Worm (Caenorhabditis elegans) whole organism, late embryonic: ENCODE measurements around the gene F54H5.14.

Experiments
- C38D4.7 ChIP-seq: fragments of 200-800 bp; sonication (Bioruptor generic); optimal IDR thresholded peaks from 2 replicates; lab custom pipeline; 2018; ENCODE audit warnings: mild to moderate bottlenecking, missing genetic modification characterization, moderate library complexity, missing compliant biosample characterization
- F13H6.1 ChIP-seq: sonication (generic microtip); optimal IDR thresholded peaks from 2 replicates; lab custom pipeline; 2016; ENCODE audit warnings: missing genetic modification characterization, missing compliant biosample characterization
- Y22D7AL.16 ChIP-seq: sonication (generic microtip); optimal IDR thresholded peaks from 2 replicates; lab custom pipeline; 2016; ENCODE audit warnings: missing genetic modification characterization, missing compliant biosample characterization
- ahr-1 ChIP-seq: sonication (generic microtip); optimal IDR thresholded peaks from 2 replicates; lab custom pipeline; 2016; ENCODE audit warnings: missing genetic modification characterization, missing compliant biosample characterization
- ceh-14 ChIP-seq: sonication (generic microtip); optimal IDR thresholded peaks from 2 replicates; lab custom pipeline; 2016; ENCODE audit warnings: missing genotype, missing genetic modification characterization, missing compliant biosample characterization
- ceh-18 ChIP-seq: sonication (generic microtip); optimal IDR thresholded peaks from 2 replicates; lab custom pipeline; 2016; ENCODE audit warnings: missing genetic modification characterization, missing compliant biosample characterization
- ceh-19 ChIP-seq: fragments of 200-800 bp; sonication (Bioruptor generic); optimal IDR thresholded peaks from 2 replicates; lab custom pipeline; 2018; ENCODE audit warnings: mild to moderate bottlenecking, missing genetic modification characterization, missing compliant biosample characterization
- ceh-2 ChIP-seq: sonication (generic microtip); optimal IDR thresholded peaks from 2 replicates; lab custom pipeline; 2016; ENCODE audit warnings: missing genotype, missing genetic modification characterization, missing compliant biosample characterization
- ceh-30 ChIP-seq: fragments of 150-350 bp; optimal IDR thresholded peaks from 2 replicates; lab custom pipeline; 2014; ENCODE audit warnings: missing biosample characterization, missing genetic modification characterization
- ceh-31 ChIP-seq: sonication (generic microtip); optimal IDR thresholded peaks from 2 replicates; lab custom pipeline; 2016; ENCODE audit warnings: missing genetic modification characterization, missing compliant biosample characterization
- ceh-34 ChIP-seq: sonication (generic microtip); optimal IDR thresholded peaks from 2 replicates; lab custom pipeline; 2016; ENCODE audit warnings: mild to moderate bottlenecking, missing genetic modification characterization, missing compliant biosample characterization
- ceh-48 ChIP-seq: sonication (generic microtip); optimal IDR thresholded peaks from 2 replicates; lab custom pipeline; 2016; ENCODE audit warnings: missing genetic modification characterization, inconsistent platforms, missing compliant biosample characterization
- ceh-6 ChIP-seq: fragments of 200-800 bp; sonication (Bioruptor generic); optimal IDR thresholded peaks from 2 replicates; lab custom pipeline; 2018; ENCODE audit warnings: mild to moderate bottlenecking, missing genetic modification characterization, missing compliant biosample characterization
- ceh-9 ChIP-seq: sonication (generic microtip); optimal IDR thresholded peaks from 2 replicates; lab custom pipeline; 2016; ENCODE audit warnings: mild to moderate bottlenecking, missing genetic modification characterization, inconsistent platforms, missing compliant biosample characterization
- dmd-4 ChIP-seq: sonication (generic microtip); optimal IDR thresholded peaks from 2 replicates; lab custom pipeline; 2016; ENCODE audit warnings: borderline replicate concordance, missing genetic modification characterization, missing compliant biosample characterization
- elt-2 ChIP-seq: sonication (generic microtip); optimal IDR thresholded peaks from 2 replicates; lab custom pipeline; 2016; ENCODE audit warnings: missing genetic modification reagents, missing genetic modification characterization, missing compliant biosample characterization
- elt-4 ChIP-seq: sonication (generic microtip); optimal IDR thresholded peaks from 2 replicates; lab custom pipeline; 2016; ENCODE audit warnings: missing genetic modification characterization, missing compliant biosample characterization
- eyg-1 ChIP-seq: sonication (generic microtip); optimal IDR thresholded peaks from 2 replicates; lab custom pipeline; 2016; ENCODE audit warnings: missing genotype, missing genetic modification characterization, missing compliant biosample characterization
- fkh-10 ChIP-seq: fragments of 150-350 bp; optimal IDR thresholded peaks from 2 replicates; lab custom pipeline; 2014; ENCODE audit warnings: missing biosample characterization, missing genetic modification reagents, missing genetic modification characterization
- gmeb-2 ChIP-seq: sonication (generic microtip); optimal IDR thresholded peaks from 2 replicates; lab custom pipeline; 2016; ENCODE audit warnings: missing genetic modification characterization, inconsistent platforms, missing compliant biosample characterization
- hlh-13 ChIP-seq: fragments of 200-800 bp; sonication (Bioruptor generic); optimal IDR thresholded peaks from 2 replicates; lab custom pipeline; 2018; ENCODE audit warnings: mild to moderate bottlenecking, missing genetic modification characterization, missing compliant biosample characterization
- hlh-15 ChIP-seq: sonication (generic microtip); optimal IDR thresholded peaks from 2 replicates; lab custom pipeline; 2016; ENCODE audit warnings: missing genetic modification characterization, missing compliant biosample characterization
- hlh-30 ChIP-seq: sonication (generic microtip); optimal IDR thresholded peaks from 2 replicates; lab custom pipeline; 2017; ENCODE audit warnings: antibody characterized with exemption, missing genetic modification characterization, missing compliant biosample characterization; ENCODE audit not compliant: insufficient read depth
- hlh-6 ChIP-seq: sonication (generic microtip); optimal IDR thresholded peaks from 2 replicates; lab custom pipeline; 2016; ENCODE audit warnings: missing genotype, missing genetic modification characterization, missing compliant biosample characterization
- hlh-8 ChIP-seq: sonication (generic microtip); optimal IDR thresholded peaks from 2 replicates; lab custom pipeline; 2016; ENCODE audit warnings: missing genotype, missing genetic modification characterization, missing compliant biosample characterization
- lim-6 ChIP-seq: sonication (generic microtip); optimal IDR thresholded peaks from 2 replicates; lab custom pipeline; 2016; ENCODE audit warnings: missing genetic modification characterization, missing compliant biosample characterization
- madf-2 ChIP-seq: sonication (generic microtip); optimal IDR thresholded peaks from 2 replicates; lab custom pipeline; 2017; ENCODE audit warnings: missing genetic modification characterization, missing compliant biosample characterization
- mec-3 ChIP-seq: sonication (generic microtip); optimal IDR thresholded peaks from 2 replicates; lab custom pipeline; 2016; ENCODE audit warnings: borderline replicate concordance, missing genetic modification characterization, missing compliant biosample characterization
- nfya-1 ChIP-seq: sonication (generic microtip); optimal IDR thresholded peaks from 2 replicates; lab custom pipeline; 2017; ENCODE audit warnings: missing genetic modification characterization, mild to moderate bottlenecking, missing compliant biosample characterization, antibody characterized with exemption, moderate library complexity
- nhr-232 ChIP-seq: sonication (generic microtip); optimal IDR thresholded peaks from 2 replicates; lab custom pipeline; 2016; ENCODE audit warnings: missing genetic modification characterization, missing compliant biosample characterization
- odd-2 ChIP-seq: sonication (generic microtip); optimal IDR thresholded peaks from 2 replicates; lab custom pipeline; 2017; ENCODE audit warnings: antibody characterized with exemption, mild to moderate bottlenecking, missing genetic modification characterization, missing compliant biosample characterization
- pag-3 ChIP-seq: sonication (generic microtip); optimal IDR thresholded peaks from 2 replicates; lab custom pipeline; 2016; ENCODE audit warnings: missing compliant biosample characterization, missing genetic modification characterization, borderline replicate concordance
- pax-1 ChIP-seq: fragments of 150-350 bp; optimal IDR thresholded peaks from 2 replicates; lab custom pipeline; 2014; ENCODE audit warnings: missing biosample characterization, missing genetic modification characterization
- pha-4 ChIP-seq: fragments of 150-350 bp; optimal IDR thresholded peaks from 2 replicates; lab custom pipeline; 2018; ENCODE audit warnings: missing biosample characterization, missing genetic modification reagents, missing genetic modification characterization
- pqm-1 ChIP-seq: sonication (generic microtip); optimal IDR thresholded peaks from 2 replicates; lab custom pipeline; 2016; ENCODE audit warnings: missing genetic modification characterization, missing compliant biosample characterization
- pros-1 ChIP-seq: fragments of 150-350 bp; optimal IDR thresholded peaks from 2 replicates; lab custom pipeline; 2014; ENCODE audit warnings: missing biosample characterization, missing genetic modification reagents, missing genetic modification characterization
- rnt-1 ChIP-seq: sonication (generic microtip); optimal IDR thresholded peaks from 2 replicates; lab custom pipeline; 2016; ENCODE audit warnings: missing genetic modification characterization, missing compliant biosample characterization
- syd-9 ChIP-seq: sonication (generic microtip); optimal IDR thresholded peaks from 2 replicates; lab custom pipeline; 2016; ENCODE audit warnings: mild to moderate bottlenecking, missing genetic modification characterization, moderate library complexity, missing compliant biosample characterization
- tbx-7 ChIP-seq: sonication (generic microtip); optimal IDR thresholded peaks from 2 replicates; lab custom pipeline; 2016; ENCODE audit warnings: missing genotype, missing genetic modification characterization, missing compliant biosample characterization
- ttx-3 ChIP-seq: sonication (generic microtip); optimal IDR thresholded peaks from 2 replicates; lab custom pipeline; 2016; ENCODE audit warnings: missing genetic modification reagents, missing genetic modification characterization, missing compliant biosample characterization
- unc-3 ChIP-seq, 2 experiments: fragments of 200-800 bp in 1 of 2; sonication (Bioruptor generic) in 1 of 2; sonication (generic microtip) in 1 of 2; conservative IDR thresholded peaks in 1 of 2; optimal IDR thresholded peaks in 1 of 2; 2 replicates each; pipeline versions ENCODE4 v1.3.6 to Lab custom; 2016 to 2022; ENCODE audit warnings: missing compliant biosample characterization in 2 of 2, missing genetic modification characterization in 2 of 2, missing genetic modification reagents in 1 of 2
- unc-42 ChIP-seq: sonication (generic microtip); optimal IDR thresholded peaks from 2 replicates; lab custom pipeline; 2016; ENCODE audit warnings: missing genotype, missing genetic modification characterization, missing compliant biosample characterization
- zip-5 ChIP-seq: sonication (generic microtip); optimal IDR thresholded peaks from 2 replicates; lab custom pipeline; 2016; ENCODE audit warnings: missing genetic modification characterization, missing compliant biosample characterization

The F54H5.14 gene

ce11 chrII:6637854-6638253 is 12.7 kb upstream of the F54H5.14 start:
- TF ChIP-seq ceh-31, result no peak
- TF ChIP-seq hlh-30 (tag; lab: Kevin White, UChicago), result no peak
- TF ChIP-seq pha-4 (tag; lab: Kevin White, UChicago), result no peak
- TF ChIP-seq rnt-1 (tag; lab: Kevin White, UChicago), result no peak
- no peak for TF ChIP-seq ceh-9 (tag; lab: Kevin White, UChicago)
- TF ChIP-seq nhr-232, result no peak
- no peak for TF ChIP-seq elt-2 (tag; lab: Kevin White, UChicago)
- no peak for TF ChIP-seq hlh-13 (GFP tag; lab: Kevin White, UChicago)
- no peak for TF ChIP-seq C38D4.7 (GFP tag; lab: Kevin White, UChicago)
- TF ChIP-seq lim-6, result no peak
- TF ChIP-seq ceh-6 (GFP tag; lab: Kevin White, UChicago), result no peak
- TF ChIP-seq hlh-6 (tag; lab: Kevin White, UChicago), result no peak
- TF ChIP-seq ceh-19 (GFP tag; lab: Kevin White, UChicago), result no peak
- TF ChIP-seq nfya-1 (tag; lab: Kevin White, UChicago), result no peak
- TF ChIP-seq unc-3 (GFP tag; conservative IDR thresholded peaks at IDR 0.05; lab: Robert Waterston, UW), result no peak
- no peak for TF ChIP-seq unc-3 (tag; optimal IDR thresholded peaks at IDR 0.05; lab: Kevin White, UChicago)
- TF ChIP-seq mec-3 (tag; lab: Kevin White, UChicago), result no peak

DNA sequence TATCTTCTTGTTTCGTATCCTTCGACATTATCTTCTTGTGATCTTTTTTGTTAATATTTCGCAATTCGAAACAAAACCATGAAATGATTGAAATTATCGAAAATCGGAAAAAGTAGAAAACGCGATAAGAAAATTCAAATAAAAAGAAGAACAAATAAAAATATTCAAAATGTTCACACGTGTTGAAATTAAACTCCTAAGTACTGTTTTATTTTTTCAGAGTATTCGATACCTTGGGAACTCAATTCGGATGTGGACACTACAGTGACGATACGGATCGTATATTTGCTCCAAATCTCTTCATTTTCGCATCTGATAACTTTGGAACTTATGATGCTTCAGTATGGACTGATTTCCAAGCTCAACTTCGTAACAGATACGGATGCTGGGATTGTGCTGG is 10.9 kb upstream of the F54H5.14 start, which contains the start of gene T19D12.5:
T19D12.5 (minus strand) TSS at position 101 of the 400 bp plus-strand sequence.
- TF ChIP-seq F13H6.1 (tag; lab: Kevin White, UChicago) (no peak), hlh-8 (tag; lab: Kevin White, UChicago) (no peak), pag-3 (tag; lab: Kevin White, UChicago) (no peak), gmeb-2 (tag; lab: Kevin White, UChicago) (no peak), dmd-4 (tag; lab: Kevin White, UChicago) (no peak), fkh-10 (GFP tag; lab: Kevin White, UChicago) (no peak), ahr-1 (tag; lab: Kevin White, UChicago) (no peak), syd-9 (tag; lab: Kevin White, UChicago) (no peak), unc-42 (tag; lab: Kevin White, UChicago) (no peak), madf-2 (no peak), pqm-1 (tag; lab: Kevin White, UChicago) (no peak), C38D4.7 (GFP tag; lab: Kevin White, UChicago) (no peak)

ce11 chrII:6631995-6632394 is 6.8 kb upstream of the F54H5.14 start:
- TF ChIP-seq zip-5, result no peak
- TF ChIP-seq syd-9 (tag; lab: Kevin White, UChicago), result no peak
- TF ChIP-seq tbx-7, result no peak
- no peak for TF ChIP-seq ceh-48 (tag; lab: Kevin White, UChicago)
- no peak for TF ChIP-seq ceh-6 (GFP tag; lab: Kevin White, UChicago)
- no peak for TF ChIP-seq ceh-18
- no peak for TF ChIP-seq pros-1 (tag; lab: Kevin White, UChicago)
- TF ChIP-seq dmd-4 (tag; lab: Kevin White, UChicago), result no peak
- no peak for TF ChIP-seq pag-3 (tag; lab: Kevin White, UChicago)
- no peak for TF ChIP-seq hlh-15 (tag; lab: Kevin White, UChicago)
- no peak for TF ChIP-seq Y22D7AL.16

DNA sequence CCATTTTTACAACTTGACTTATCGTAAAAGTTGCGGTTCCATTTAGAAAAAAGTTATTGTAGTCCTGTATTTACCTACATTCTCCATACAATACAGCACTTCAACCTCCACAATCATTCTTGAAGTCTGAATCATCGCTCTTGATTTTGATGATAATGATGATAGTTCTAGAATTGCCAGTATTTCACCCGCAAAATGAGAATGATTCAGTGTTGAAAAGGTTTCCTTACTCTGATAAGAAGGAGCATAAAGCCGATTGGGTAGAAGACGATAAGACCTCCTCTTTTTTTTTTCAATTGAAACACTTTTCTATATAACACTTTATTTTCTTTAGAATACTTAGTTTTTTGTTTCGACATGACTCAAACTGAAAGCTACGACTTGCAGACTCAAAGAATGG is 5.6 kb upstream of the F54H5.14 start, which contains the start of gene T19D12.4:
T19D12.4 (plus strand) TSS at position 295 of the 400 bp plus-strand sequence.
- TF ChIP-seq odd-2 (tag; lab: Kevin White, UChicago) (no peak), pros-1 (tag; lab: Kevin White, UChicago) (no peak), ceh-34 (no peak), ceh-30 (tag; lab: Kevin White, UChicago) (no peak), ceh-14 (tag; lab: Kevin White, UChicago) (no peak), pax-1 (tag; lab: Kevin White, UChicago) (no peak), ceh-19 (GFP tag; lab: Kevin White, UChicago) (no peak), elt-4 (tag; lab: Kevin White, UChicago) (no peak), ceh-2 (tag; lab: Kevin White, UChicago) (no peak), ttx-3 (tag; lab: Kevin White, UChicago) (no peak), eyg-1 (tag; lab: Kevin White, UChicago) (no peak)
- TF ChIP-seq, all 69 proteins: peak for 0
